Fruit fly (Drosophila melanogaster) whole organism, embryonic: ENCODE data around the gene CG1640.
A peak's percentile ranks its signal among the peaks of the same experiment; 100 is the strongest.

Experiments
- ATbp ChIP-seq: fragments of 200-800 bp; sonication (Bioruptor generic); optimal IDR thresholded peaks from 2 replicates; lab custom pipeline; 2017; ENCODE audit warnings: missing biosample characterization, mild to moderate bottlenecking, missing genetic modification characterization, missing genetic modification reagents
- BtbVII ChIP-seq: fragments of 200-800 bp; sonication (Bioruptor generic); optimal IDR thresholded peaks from 3 replicates; lab custom pipeline; 2017; ENCODE audit warnings: missing biosample characterization, mild to moderate bottlenecking, missing genetic modification characterization
- CG10147 ChIP-seq: fragments of 200-800 bp; sonication (Bioruptor generic); optimal IDR thresholded peaks from 2 replicates; lab custom pipeline; 2019; ENCODE audit warnings: missing biosample characterization, mild to moderate bottlenecking, missing genetic modification characterization, moderate library complexity
- CG10654 ChIP-seq: fragments of 200-800 bp; sonication (Bioruptor generic); optimal IDR thresholded peaks from 2 replicates; lab custom pipeline; 2016; ENCODE audit warnings: missing biosample characterization, missing genetic modification characterization
- CG11247 ChIP-seq: fragments of 200-800 bp; sonication (Bioruptor generic); IDR thresholded peaks from 2 replicates; pipeline ENCODE4 v1.3.6; 2022; ENCODE audit warnings: missing biosample characterization, missing genetic modification characterization
- CG11504 ChIP-seq: fragments of 200-800 bp; sonication (Bioruptor generic); optimal IDR thresholded peaks from 3 replicates; lab custom pipeline; 2019; ENCODE audit warnings: missing biosample characterization, mild to moderate bottlenecking, missing genetic modification characterization, moderate library complexity
- CG13624 ChIP-seq: fragments of 200-800 bp; sonication (Bioruptor generic); optimal IDR thresholded peaks from 2 replicates; lab custom pipeline; 2016; ENCODE audit warnings: missing biosample characterization, missing genetic modification characterization
- CG15479 ChIP-seq: fragments of 200-800 bp; sonication (Bioruptor generic); optimal IDR thresholded peaks from 3 replicates; lab custom pipeline; 2019; ENCODE audit warnings: missing biosample characterization, mild to moderate bottlenecking, missing genetic modification characterization, moderate library complexity
- CG1792 ChIP-seq: fragments of 200-800 bp; sonication (Bioruptor generic); optimal IDR thresholded peaks from 2 replicates; lab custom pipeline; 2016; ENCODE audit warnings: missing biosample characterization, missing genetic modification characterization
- CG2129 ChIP-seq: fragments of 200-800 bp; sonication (Bioruptor generic); IDR thresholded peaks from 2 replicates; pipeline ENCODE4 v1.3.6; 2022; ENCODE audit warnings: missing biosample characterization, missing genetic modification characterization; ENCODE audit not compliant: partially characterized antibody
- CG3065 ChIP-seq: fragments of 200-800 bp; sonication (Bioruptor generic); optimal IDR thresholded peaks from 2 replicates; lab custom pipeline; 2016; ENCODE audit warnings: missing biosample characterization, missing genetic modification characterization
- CG31388 ChIP-seq: fragments of 200-800 bp; sonication (Bioruptor generic); optimal IDR thresholded peaks from 2 replicates; lab custom pipeline; 2016; ENCODE audit warnings: missing biosample characterization, missing genetic modification characterization
- CG3281 ChIP-seq: fragments of 200-800 bp; sonication (Bioruptor generic); optimal IDR thresholded peaks from 3 replicates; lab custom pipeline; 2017; ENCODE audit warnings: missing biosample characterization, mild to moderate bottlenecking, missing genetic modification characterization
- CG4282 ChIP-seq: fragments of 200-800 bp; sonication (Bioruptor generic); optimal IDR thresholded peaks from 2 replicates; lab custom pipeline; 2016; ENCODE audit warnings: missing biosample characterization, missing genetic modification characterization
- CG6254 ChIP-seq: fragments of 200-800 bp; sonication (Bioruptor generic); optimal IDR thresholded peaks from 3 replicates; lab custom pipeline; 2017; ENCODE audit warnings: mild to moderate bottlenecking, missing biosample characterization, missing genetic modification reagents, missing genetic modification characterization
- CG7271 ChIP-seq: fragments of 200-800 bp; sonication (Bioruptor generic); optimal IDR thresholded peaks from 2 replicates; lab custom pipeline; 2018; ENCODE audit warnings: missing biosample characterization, mild to moderate bottlenecking, missing genetic modification characterization, moderate library complexity
- CG9876 ChIP-seq: fragments of 200-800 bp; sonication (Bioruptor generic); optimal IDR thresholded peaks from 2 replicates; lab custom pipeline; 2016; ENCODE audit warnings: missing biosample characterization, missing genetic modification characterization
- D ChIP-seq, 2 experiments: fragments of 200-800 bp in 1 of 2; fragments of >200 bp in 1 of 2; sonication (Bioruptor generic) in 1 of 2; optimal IDR thresholded peaks; 2 replicates in 1 of 2; 3 replicates in 1 of 2; lab custom pipeline; 2017; ENCODE audit warnings: mild to moderate bottlenecking in 1 of 2, missing biosample characterization in 1 of 2, missing genetic modification characterization in 1 of 2, missing genetic modification reagents in 1 of 2
- Dbx ChIP-seq: fragments of 200-800 bp; sonication (Bioruptor generic); IDR thresholded peaks from 3 replicates; pipeline ENCODE4 v1.3.6; 2022; ENCODE audit warnings: missing biosample characterization, missing genetic modification characterization
- Deaf1 ChIP-seq: fragments of 200-800 bp; optimal IDR thresholded peaks from 3 replicates; lab custom pipeline; 2019; ENCODE audit warnings: missing biosample characterization, mild to moderate bottlenecking, missing genetic modification characterization, moderate library complexity
- Doc3 ChIP-seq: fragments of 200-800 bp; sonication (Bioruptor generic); IDR thresholded peaks from 3 replicates; pipeline ENCODE4 v1.3.6; 2022; ENCODE audit warnings: missing biosample characterization, missing genetic modification characterization; ENCODE audit not compliant: partially characterized antibody
- Fer3 ChIP-seq: fragments of 200-800 bp; sonication (Bioruptor generic); optimal IDR thresholded peaks from 2 replicates; lab custom pipeline; 2018; ENCODE audit warnings: missing biosample characterization, mild to moderate bottlenecking, missing genetic modification characterization, moderate library complexity
- HLH54F ChIP-seq: fragments of 200-800 bp; sonication (Bioruptor generic); optimal IDR thresholded peaks from 3 replicates; lab custom pipeline; 2016; ENCODE audit warnings: missing biosample characterization, missing genetic modification characterization
- Jarid2 ChIP-seq: fragments of 200-800 bp; sonication (Bioruptor generic); optimal IDR thresholded peaks from 3 replicates; lab custom pipeline; 2017; ENCODE audit warnings: mild to moderate bottlenecking, missing biosample characterization, missing genetic modification reagents, missing genetic modification characterization
- Lpt ChIP-seq: fragments of >200 bp; optimal IDR thresholded peaks from 2 replicates; lab custom pipeline; 2018; ENCODE audit warnings: missing biosample characterization, missing genetic modification characterization
- Meics ChIP-seq: fragments of 200-800 bp; sonication (Bioruptor generic); optimal IDR thresholded peaks from 2 replicates; lab custom pipeline; 2017; ENCODE audit warnings: missing biosample characterization, mild to moderate bottlenecking, missing genetic modification characterization
- Rx ChIP-seq: fragments of 200-800 bp; sonication (Bioruptor generic); IDR thresholded peaks from 2 replicates; pipeline ENCODE4 v1.3.6; 2022; ENCODE audit warnings: missing biosample characterization, missing genetic modification characterization
- Spps ChIP-seq: fragments of 200-800 bp; sonication (Bioruptor generic); optimal IDR thresholded peaks from 2 replicates; lab custom pipeline; 2018; ENCODE audit warnings: missing biosample characterization, mild to moderate bottlenecking, missing genetic modification characterization
- Sry-δ ChIP-seq: fragments of 200-800 bp; sonication (Bioruptor generic); optimal IDR thresholded peaks from 2 replicates; lab custom pipeline; 2016; ENCODE audit warnings: missing biosample characterization, missing genetic modification characterization
- amos ChIP-seq: fragments of 200-800 bp; sonication (Bioruptor generic); IDR thresholded peaks from 2 replicates; pipeline ENCODE4 v1.3.6; 2022; ENCODE audit warnings: missing biosample characterization, missing genetic modification characterization; ENCODE audit not compliant: partially characterized antibody
- ap ChIP-seq: fragments of 200-800 bp; sonication (Bioruptor generic); IDR thresholded peaks from 2 replicates; pipeline ENCODE4 v1.3.6; 2022; ENCODE audit warnings: missing biosample characterization, missing genetic modification characterization
- bcd ChIP-seq: fragments of 200-800 bp; sonication (Bioruptor generic); optimal IDR thresholded peaks from 2 replicates; lab custom pipeline; 2017; ENCODE audit warnings: missing biosample characterization, mild to moderate bottlenecking, missing genetic modification characterization
- ci ChIP-seq: fragments of 200-800 bp; sonication (Bioruptor generic); IDR thresholded peaks from 3 replicates; pipeline ENCODE4 v1.3.6; 2022; ENCODE audit warnings: missing biosample characterization, missing genetic modification characterization
- crol ChIP-seq: fragments of 200-800 bp; sonication (Bioruptor generic); IDR thresholded peaks from 2 replicates; pipeline ENCODE4 v1.3.6; 2022; ENCODE audit warnings: missing biosample characterization, missing genetic modification characterization
- dati ChIP-seq: fragments of 200-800 bp; sonication (Bioruptor generic); IDR thresholded peaks from 2 replicates; pipeline ENCODE4 v1.3.6; 2022; ENCODE audit warnings: missing biosample characterization, missing genetic modification characterization
- dmrt11E ChIP-seq: fragments of 200-800 bp; sonication (Bioruptor generic); optimal IDR thresholded peaks from 3 replicates; lab custom pipeline; 2018; ENCODE audit warnings: missing biosample characterization, mild to moderate bottlenecking, missing genetic modification characterization, moderate library complexity
- dysf ChIP-seq: fragments of 200-800 bp; sonication (Bioruptor generic); IDR thresholded peaks from 3 replicates; pipeline ENCODE4 v1.3.6; 2022; ENCODE audit warnings: missing biosample characterization, missing genetic modification characterization
- hb ChIP-seq: fragments of 200-800 bp; sonication (Bioruptor generic); IDR thresholded peaks from 3 replicates; pipeline ENCODE4 v1.3.6; 2022; ENCODE audit warnings: missing biosample characterization, missing genetic modification characterization; ENCODE audit not compliant: partially characterized antibody
- onecut ChIP-seq: fragments of 200-800 bp; sonication (Bioruptor generic); IDR thresholded peaks from 2 replicates; pipeline ENCODE4 v1.3.6; 2022; ENCODE audit warnings: missing biosample characterization, missing genetic modification characterization
- pan ChIP-seq, 4 experiments: fragments of >200 bp in 3 of 4; fragments of 200-800 bp in 1 of 4; sonication (Bioruptor generic) in 1 of 4; optimal IDR thresholded peaks in 3 of 4; IDR thresholded peaks in 1 of 4; 2 replicates each; pipeline versions ENCODE4 v1.3.6 to Lab custom; 2017 to 2022; ENCODE audit warnings: missing biosample characterization in 2 of 4, missing genetic modification characterization in 2 of 4, mixed read lengths in 1 of 4
- row ChIP-seq: fragments of 200-800 bp; sonication (Bioruptor generic); IDR thresholded peaks from 3 replicates; pipeline ENCODE4 v1.3.6; 2022; ENCODE audit warnings: missing biosample characterization, missing genetic modification characterization
- scrt ChIP-seq: fragments of 200-800 bp; sonication (Bioruptor generic); optimal IDR thresholded peaks from 2 replicates; lab custom pipeline; 2018; ENCODE audit warnings: missing biosample characterization, mild to moderate bottlenecking, missing genetic modification characterization, moderate library complexity
- sd ChIP-seq: fragments of 200-800 bp; sonication (Bioruptor generic); optimal IDR thresholded peaks from 3 replicates; lab custom pipeline; 2018; ENCODE audit warnings: missing biosample characterization, mild to moderate bottlenecking, missing genetic modification characterization, moderate library complexity
- sens ChIP-seq: fragments of 200-800 bp; sonication (Bioruptor generic); peaks from one replicate; lab custom pipeline; 2016; ENCODE audit warnings: missing biosample characterization, missing genetic modification characterization
- tin ChIP-seq: fragments of 200-800 bp; sonication (Bioruptor generic); optimal IDR thresholded peaks from 3 replicates; lab custom pipeline; 2016; ENCODE audit warnings: missing biosample characterization, missing genetic modification characterization
- trh ChIP-seq: fragments of 200-800 bp; sonication (Bioruptor generic); optimal IDR thresholded peaks from 2 replicates; lab custom pipeline; 2016; ENCODE audit warnings: missing biosample characterization, missing genetic modification characterization
- usp ChIP-seq: fragments of >200 bp; optimal IDR thresholded peaks from 2 replicates; lab custom pipeline; 2017; ENCODE audit warnings: missing biosample characterization, missing genetic modification characterization
- vnd ChIP-seq: fragments of 200-800 bp; sonication (Bioruptor generic); IDR thresholded peaks from 3 replicates; pipeline ENCODE4 v1.3.6; 2022; ENCODE audit warnings: missing biosample characterization, missing genetic modification characterization; ENCODE audit not compliant: partially characterized antibody
- z ChIP-seq: fragments of 200-800 bp; sonication (Bioruptor generic); IDR thresholded peaks from 3 replicates; pipeline ENCODE4 v1.3.6; 2022; ENCODE audit warnings: missing biosample characterization, missing genetic modification characterization

The CG1640 gene

dm6 chrX:13358240-13358799, 12.1 kb upstream of the CG1640 start (continued):
- TF ChIP-seq CG4282 (no peak), ap (no peak), CG11247 (no peak), CG3281 (GFP tag; lab: Kevin White, UChicago) (no peak), z (GFP tag; lab: Robert Waterston, UW) (no peak), HLH54F (GFP tag; lab: Kevin White, UChicago) (no peak), Jarid2 (GFP tag; lab: Kevin White, UChicago) (no peak), dysf (GFP tag; lab: Robert Waterston, UW) (no peak), Sry-δ (GFP tag; lab: Kevin White, UChicago) (no peak), CG2129 (GFP tag; lab: Robert Waterston, UW) (peak; percentile 37; the same call in 1 of the 2 replicates), amos (GFP tag; lab: Robert Waterston, UW) (peak; percentile 64), Lpt (GFP tag; lab: Kevin White, UChicago) (no peak), sens (GFP tag; lab: Kevin White, UChicago) (no peak), ATbp (GFP tag; lab: Kevin White, UChicago) (no peak), CG1792 (no peak), CG9876 (GFP tag; lab: Kevin White, UChicago) (no peak), Doc3 (GFP tag; lab: Robert Waterston, UW) (peak; percentile 51; the same call in 2 of the 3 replicates), bcd (GFP tag; lab: Kevin White, UChicago) (no peak), CG7271 (tag; lab: Kevin White, UChicago) (no peak), trh (GFP tag; lab: Kevin White, UChicago) (no peak), Meics (GFP tag; lab: Kevin White, UChicago) (no peak), vnd (GFP tag; lab: Robert Waterston, UW) (peak; percentile 35; the same call in 1 of the 3 replicates), crol (GFP tag; lab: Robert Waterston, UW) (0 out of 2 replicates have a peak, but pooled peaks have one; percentile 1), Deaf1 (tag; lab: Kevin White, UChicago) (peak; percentile 76), CG10654 (GFP tag; lab: Kevin White, UChicago) (no peak), dmrt11E (no peak), CG15479 (GFP tag; lab: Kevin White, UChicago) (no peak), CG13624 (GFP tag; lab: Kevin White, UChicago) (no peak), tin (GFP tag; lab: Kevin White, UChicago) (no peak), onecut (GFP tag; lab: Robert Waterston, UW) (no peak), dati (GFP tag; lab: Robert Waterston, UW) (no peak), scrt (GFP tag; lab: Kevin White, UChicago) (no peak), CG6254 (no peak), CG3065 (GFP tag; lab: Kevin White, UChicago) (no peak), Dbx (GFP tag; lab: Robert Waterston, UW) (no peak), Fer3 (tag; lab: Kevin White, UChicago) (no peak), BtbVII (GFP tag; lab: Kevin White, UChicago) (no peak), CG10147 (GFP tag; lab: Kevin White, UChicago) (no peak), sd (no peak), pan (optimal IDR thresholded peaks at IDR 0.05; lab: Kevin White, UChicago) (no peak), pan (GFP tag; optimal IDR thresholded peaks at IDR 0.05 in 1 of 2, IDR thresholded peaks at IDR 0.05 in 1 of 2) (no peak), Spps (tag; lab: Kevin White, UChicago) (no peak), usp (GFP tag; lab: Kevin White, UChicago) (no peak), Rx (GFP tag; lab: Robert Waterston, UW) (no peak), D (optimal IDR thresholded peaks at IDR 0.05; lab: Kevin White, UChicago) (no peak), D (GFP tag; optimal IDR thresholded peaks at IDR 0.05; lab: Kevin White, UChicago) (no peak), CG11504 (tag; lab: Kevin White, UChicago) (no peak), CG31388 (GFP tag; lab: Kevin White, UChicago) (no peak), hb (GFP tag; lab: Robert Waterston, UW) (peak; percentile 47; the same call in 1 of the 3 replicates), ci (0 out of 3 replicates have a peak, but pooled peaks have one; percentile 53), row (peak; percentile 61)
